Fruit fly (Drosophila melanogaster) whole organism, embryonic: Measurements from ENCODE around the gene phtm.

ENCODE experiments used
- Ada2b ChIP-seq: fragments of 200-800 bp; sonication (Bioruptor generic); IDR thresholded peaks from 2 replicates; pipeline ENCODE4 v1.3.6; 2022; ENCODE audit warnings: missing biosample characterization, missing genetic modification characterization
- Adf1 ChIP-seq: fragments of 200-800 bp; sonication (Bioruptor generic); IDR thresholded peaks from 2 replicates; pipeline ENCODE4 v1.3.6; 2022; ENCODE audit warnings: missing biosample characterization, missing genetic modification characterization
- B-H2 ChIP-seq: fragments of 200-800 bp; sonication (Bioruptor generic); optimal IDR thresholded peaks from 2 replicates; lab custom pipeline; 2018; ENCODE audit warnings: missing biosample characterization, mild to moderate bottlenecking, missing genetic modification characterization
- Blimp-1 ChIP-seq: fragments of 200-800 bp; sonication (Bioruptor generic); optimal IDR thresholded peaks from 3 replicates; lab custom pipeline; 2018; ENCODE audit warnings: missing biosample characterization, missing genetic modification characterization, mild to moderate bottlenecking, moderate library complexity, missing genetic modification reagents
- Bteb2 ChIP-seq: fragments of 200-800 bp; sonication (Bioruptor generic); optimal IDR thresholded peaks from 2 replicates; lab custom pipeline; 2016; ENCODE audit warnings: missing biosample characterization, missing genetic modification characterization
- CG17385 ChIP-seq: fragments of 200-800 bp; sonication (Bioruptor generic); optimal IDR thresholded peaks from 3 replicates; lab custom pipeline; 2018; ENCODE audit warnings: missing biosample characterization, mild to moderate bottlenecking, missing genetic modification characterization
- CG1832 ChIP-seq: fragments of 200-800 bp; sonication (Bioruptor generic); optimal IDR thresholded peaks from 2 replicates; lab custom pipeline; 2017; ENCODE audit warnings: missing biosample characterization, mild to moderate bottlenecking, missing genetic modification characterization, inconsistent platforms
- CG2120 ChIP-seq: fragments of 200-800 bp; sonication (Bioruptor generic); optimal IDR thresholded peaks from 3 replicates; lab custom pipeline; 2016; ENCODE audit warnings: missing biosample characterization, missing genetic modification characterization
- CG2875 ChIP-seq: fragments of 200-800 bp; sonication (Bioruptor generic); optimal IDR thresholded peaks from 2 replicates; lab custom pipeline; 2017; ENCODE audit warnings: missing biosample characterization, mild to moderate bottlenecking, missing genetic modification characterization, missing genetic modification reagents
- CG31441 ChIP-seq: fragments of 200-800 bp; sonication (Bioruptor generic); IDR thresholded peaks from 2 replicates; pipeline ENCODE4 v1.3.6; 2022; ENCODE audit warnings: missing biosample characterization, missing genetic modification characterization
- CG3407 ChIP-seq: fragments of 200-800 bp; sonication (Bioruptor generic); optimal IDR thresholded peaks from 2 replicates; lab custom pipeline; 2018; ENCODE audit warnings: missing biosample characterization, mild to moderate bottlenecking, missing genetic modification characterization
- CG34422 ChIP-seq: fragments of 200-800 bp; sonication (Bioruptor generic); IDR thresholded peaks from 3 replicates; pipeline ENCODE4 v1.3.6; 2022; ENCODE audit warnings: missing biosample characterization, missing genetic modification characterization
- CG4328 ChIP-seq: fragments of 200-800 bp; sonication (Bioruptor generic); optimal IDR thresholded peaks from 3 replicates; lab custom pipeline; 2017; ENCODE audit warnings: missing biosample characterization, missing genetic modification reagents, missing genetic modification characterization
- CG43689 ChIP-seq: fragments of 200-800 bp; sonication (Bioruptor generic); IDR thresholded peaks from 2 replicates; pipeline ENCODE4 v1.3.6; 2022; ENCODE audit warnings: missing biosample characterization, missing genetic modification characterization
- CG4730 ChIP-seq: fragments of 200-800 bp; sonication (Bioruptor generic); IDR thresholded peaks from 2 replicates; pipeline ENCODE4 v1.3.6; 2022; ENCODE audit warnings: missing biosample characterization, missing genetic modification characterization
- CG6654 ChIP-seq: fragments of 200-800 bp; sonication (Bioruptor generic); optimal IDR thresholded peaks from 2 replicates; lab custom pipeline; 2017; ENCODE audit warnings: missing biosample characterization, mild to moderate bottlenecking, missing genetic modification characterization
- CG7786 ChIP-seq: fragments of 200-800 bp; sonication (Bioruptor generic); optimal IDR thresholded peaks from 2 replicates; lab custom pipeline; 2016; ENCODE audit warnings: missing biosample characterization, missing genetic modification characterization
- CG7963 ChIP-seq: fragments of 200-800 bp; sonication (Bioruptor generic); IDR thresholded peaks from 3 replicates; pipeline ENCODE4 v1.3.6; 2022; ENCODE audit warnings: missing biosample characterization, missing genetic modification characterization; ENCODE audit not compliant: partially characterized antibody
- CG8478 ChIP-seq: fragments of >200 bp; optimal IDR thresholded peaks from 2 replicates; lab custom pipeline; 2018
- CG9609 ChIP-seq: fragments of 200-800 bp; sonication (Bioruptor generic); optimal IDR thresholded peaks from 3 replicates; lab custom pipeline; 2016; ENCODE audit warnings: missing biosample characterization, missing genetic modification characterization
- CG9932 ChIP-seq: fragments of 200-800 bp; sonication (Bioruptor generic); IDR thresholded peaks from 2 replicates; pipeline ENCODE4 v1.3.6; 2022; ENCODE audit warnings: missing biosample characterization, missing genetic modification characterization
- CHES-1-like ChIP-seq: fragments of 200-800 bp; sonication (Bioruptor generic); optimal IDR thresholded peaks from 2 replicates; lab custom pipeline; 2016; ENCODE audit warnings: missing biosample characterization, missing genetic modification characterization
- CoRest ChIP-seq: fragments of 200-800 bp; sonication (Bioruptor generic); optimal IDR thresholded peaks from 3 replicates; lab custom pipeline; 2018; ENCODE audit warnings: missing biosample characterization, mild to moderate bottlenecking, missing genetic modification characterization, moderate library complexity
- Doc2 ChIP-seq: fragments of 200-800 bp; sonication (Bioruptor generic); IDR thresholded peaks from 2 replicates; pipeline ENCODE4 v1.3.6; 2022; ENCODE audit warnings: missing biosample characterization, missing genetic modification characterization
- ERR ChIP-seq: fragments of 200-800 bp; sonication (Bioruptor generic); optimal IDR thresholded peaks from 2 replicates; lab custom pipeline; 2016; ENCODE audit warnings: missing biosample characterization, missing genetic modification characterization
- Ets65A ChIP-seq: fragments of 200-800 bp; sonication (Bioruptor generic); peaks from one replicate; lab custom pipeline; 2016; ENCODE audit warnings: missing biosample characterization, missing genetic modification characterization
- Lhr ChIP-seq: fragments of 200-800 bp; sonication (Bioruptor generic); optimal IDR thresholded peaks from 3 replicates; lab custom pipeline; 2017; ENCODE audit warnings: mild to moderate bottlenecking, missing biosample characterization, missing genetic modification reagents, missing genetic modification characterization
- Med ChIP-seq: fragments of 200-800 bp; sonication (Bioruptor generic); peaks from one replicate; lab custom pipeline; 2016; ENCODE audit warnings: missing biosample characterization, missing genetic modification characterization, mild to moderate bottlenecking, inconsistent platforms, moderate library complexity
- Myb ChIP-seq: fragments of 200-800 bp; sonication (Bioruptor generic); optimal IDR thresholded peaks from 2 replicates; lab custom pipeline; 2016; ENCODE audit warnings: missing biosample characterization, missing genetic modification characterization
- NC2β ChIP-seq: fragments of 200-800 bp; sonication (Bioruptor generic); optimal IDR thresholded peaks from 2 replicates; lab custom pipeline; 2016; ENCODE audit warnings: missing biosample characterization, missing genetic modification characterization
- Stat92E ChIP-seq, 3 experiments: fragments of >200 bp in 2 of 3; fragments of 200-800 bp in 1 of 3; sonication (Bioruptor generic) in 1 of 3; optimal IDR thresholded peaks; 2 replicates each; lab custom pipeline; 2017 to 2019; ENCODE audit warnings: missing biosample characterization in 3 of 3, missing genetic modification characterization in 3 of 3, mild to moderate bottlenecking in 1 of 3, moderate library complexity in 1 of 3
- ab ChIP-seq: fragments of 200-800 bp; sonication (Bioruptor generic); optimal IDR thresholded peaks from 2 replicates; lab custom pipeline; 2016; ENCODE audit warnings: missing biosample characterization, missing genetic modification characterization
- abd-A ChIP-seq: fragments of 200-800 bp; sonication (Bioruptor generic); optimal IDR thresholded peaks from 3 replicates; lab custom pipeline; 2019; ENCODE audit warnings: missing biosample characterization, mild to moderate bottlenecking, missing genetic modification characterization, moderate library complexity
- amos ChIP-seq: fragments of 200-800 bp; sonication (Bioruptor generic); IDR thresholded peaks from 2 replicates; pipeline ENCODE4 v1.3.6; 2022; ENCODE audit warnings: missing biosample characterization, missing genetic modification characterization; ENCODE audit not compliant: partially characterized antibody
- aop ChIP-seq: fragments of 200-800 bp; sonication (Bioruptor generic); IDR thresholded peaks from 2 replicates; pipeline ENCODE4 v1.3.6; 2022; ENCODE audit warnings: missing biosample characterization, missing genetic modification characterization
- cg ChIP-seq: fragments of 200-800 bp; sonication (Bioruptor generic); optimal IDR thresholded peaks from 3 replicates; lab custom pipeline; 2019; ENCODE audit warnings: missing biosample characterization, mild to moderate bottlenecking, missing genetic modification characterization, moderate library complexity
- danr ChIP-seq: fragments of 200-800 bp; sonication (Bioruptor generic); IDR thresholded peaks from 2 replicates; pipeline ENCODE4 v1.3.6; 2022; ENCODE audit warnings: missing biosample characterization, missing genetic modification characterization
- dm ChIP-seq: fragments of 200-800 bp; sonication (Bioruptor generic); optimal IDR thresholded peaks from 3 replicates; lab custom pipeline; 2016; ENCODE audit warnings: missing biosample characterization, missing genetic modification characterization
- ems ChIP-seq: fragments of 200-800 bp; sonication (Bioruptor generic); optimal IDR thresholded peaks from 3 replicates; lab custom pipeline; 2016; ENCODE audit warnings: missing biosample characterization, missing genetic modification characterization
- ind ChIP-seq: fragments of 200-800 bp; sonication (Bioruptor generic); optimal IDR thresholded peaks from 3 replicates; lab custom pipeline; 2016; ENCODE audit warnings: missing biosample characterization, missing genetic modification characterization
- kah ChIP-seq: fragments of 200-800 bp; sonication (Bioruptor generic); optimal IDR thresholded peaks from 2 replicates; lab custom pipeline; 2018; ENCODE audit warnings: missing biosample characterization, mild to moderate bottlenecking, missing genetic modification characterization
- pb ChIP-seq: fragments of 200-800 bp; sonication (Bioruptor generic); optimal IDR thresholded peaks from 3 replicates; lab custom pipeline; 2016; ENCODE audit warnings: missing biosample characterization, missing genetic modification characterization
- peb ChIP-seq: fragments of 200-800 bp; sonication (Bioruptor generic); IDR thresholded peaks from 2 replicates; pipeline ENCODE4 v1.3.6; 2022; ENCODE audit warnings: missing biosample characterization, missing genetic modification characterization
- pfk ChIP-seq: fragments of 200-800 bp; sonication (Bioruptor generic); optimal IDR thresholded peaks from 2 replicates; lab custom pipeline; 2018; ENCODE audit warnings: missing biosample characterization, mild to moderate bottlenecking, missing genetic modification characterization, moderate library complexity
- pho ChIP-seq: fragments of 200-800 bp; sonication (Bioruptor generic); optimal IDR thresholded peaks from 2 replicates; lab custom pipeline; 2016; ENCODE audit warnings: missing biosample characterization, missing genetic modification characterization
- pnt ChIP-seq: fragments of 200-800 bp; sonication (Bioruptor generic); optimal IDR thresholded peaks from 3 replicates; lab custom pipeline; 2016; ENCODE audit warnings: missing biosample characterization, missing genetic modification characterization
- rib ChIP-seq: fragments of 200-800 bp; sonication (Bioruptor generic); IDR thresholded peaks from 2 replicates; pipeline ENCODE4 v1.3.6; 2022; ENCODE audit warnings: missing biosample characterization, missing genetic modification characterization
- sens ChIP-seq: fragments of 200-800 bp; sonication (Bioruptor generic); peaks from one replicate; lab custom pipeline; 2016; ENCODE audit warnings: missing biosample characterization, missing genetic modification characterization
- sqz ChIP-seq: fragments of 200-800 bp; sonication (Bioruptor generic); optimal IDR thresholded peaks from 3 replicates; lab custom pipeline; 2018; ENCODE audit warnings: missing biosample characterization, mild to moderate bottlenecking, missing genetic modification characterization
- tin ChIP-seq: fragments of 200-800 bp; sonication (Bioruptor generic); optimal IDR thresholded peaks from 3 replicates; lab custom pipeline; 2016; ENCODE audit warnings: missing biosample characterization, missing genetic modification characterization

The phtm gene

dm6 chrX:18646855-18647699 lies 38.5 kb upstream of the phtm start, which contains the start of gene Rip11 (continued):
- TF ChIP-seq CoRest, result peak; percentile 12
- no peak; the same call in 1 of the 2 replicates for TF ChIP-seq Adf1
- peak; percentile 80 for TF ChIP-seq Med
- TF ChIP-seq rib (GFP tag; lab: Robert Waterston, UW), result 0 out of 2 replicates have a peak, but pooled peaks have one; percentile 13
- TF ChIP-seq Ada2b (GFP tag; lab: Robert Waterston, UW), result peak; percentile 39; the same call in 1 of the 2 replicates
- TF ChIP-seq kah (GFP tag; lab: Kevin White, UChicago), result peak; percentile 16
- TF ChIP-seq danr (GFP tag; lab: Robert Waterston, UW), result no peak
- TF ChIP-seq ERR, result no peak
- no peak for TF ChIP-seq CG43689
- peak; percentile 80 for TF ChIP-seq sens
- TF ChIP-seq CG4328 (GFP tag; lab: Kevin White, UChicago), result peak; percentile 50
- TF ChIP-seq CG31441 (GFP tag; lab: Robert Waterston, UW), result no peak
- peak; percentile 80 for TF ChIP-seq sqz (GFP tag; lab: Kevin White, UChicago)
- TF ChIP-seq dm (GFP tag; lab: Kevin White, UChicago), result peak; percentile 18
- peak; percentile 76 for TF ChIP-seq CG17385 (GFP tag; lab: Kevin White, UChicago)
- peak; percentile 62 for TF ChIP-seq CG1832 (GFP tag; lab: Kevin White, UChicago)
- no peak for TF ChIP-seq CG8478 (lab: Kevin White, UChicago)
- no peak for TF ChIP-seq CG3407 (GFP tag; lab: Kevin White, UChicago)
- TF ChIP-seq CG9609, result no peak
- no peak for TF ChIP-seq pfk
- TF ChIP-seq CG2120 (GFP tag; lab: Kevin White, UChicago), result peak; percentile 51
- no peak for TF ChIP-seq Stat92E (GFP tag; optimal IDR thresholded peaks at IDR 0.05; lab: Kevin White, UChicago)
- no peak for TF ChIP-seq B-H2
- TF ChIP-seq Myb (GFP tag; lab: Kevin White, UChicago), result peak; percentile 8
- no peak for TF ChIP-seq ems
- no peak for TF ChIP-seq abd-A (tag; lab: Kevin White, UChicago)
- TF ChIP-seq Doc2 (GFP tag; lab: Robert Waterston, UW), result no peak
- TF ChIP-seq CG7963 (GFP tag; lab: Robert Waterston, UW), result 0 out of 3 replicates have a peak, but pooled peaks have one; percentile 28
- TF ChIP-seq Blimp-1 (GFP tag; lab: Kevin White, UChicago), result peak; percentile 52
- no peak for TF ChIP-seq ind
- peak; percentile 24 for TF ChIP-seq pb (GFP tag; lab: Kevin White, UChicago)
- peak; percentile 27 for TF ChIP-seq CG7786 (GFP tag; lab: Kevin White, UChicago)
- TF ChIP-seq aop, result no peak
- peak; percentile 25 for TF ChIP-seq tin (GFP tag; lab: Kevin White, UChicago)
- TF ChIP-seq NC2β, result peak; percentile 0
- no peak for TF ChIP-seq CG6654
- peak; percentile 85 for TF ChIP-seq Ets65A
- TF ChIP-seq peb (GFP tag; lab: Robert Waterston, UW), result no peak
- peak; percentile 61 for TF ChIP-seq cg
- TF ChIP-seq Lhr (GFP tag; lab: Kevin White, UChicago), result no peak
- peak; percentile 0 for TF ChIP-seq pho (GFP tag; lab: Kevin White, UChicago)
- TF ChIP-seq ab (GFP tag; lab: Kevin White, UChicago), result no peak
- TF ChIP-seq CG2875 (GFP tag; lab: Kevin White, UChicago), result no peak
- no peak for TF ChIP-seq CG4730
- no peak; the same call in 2 of the 3 replicates for TF ChIP-seq CG34422 (GFP tag; lab: Robert Waterston, UW)
- peak; percentile 12 for TF ChIP-seq Bteb2 (GFP tag; lab: Kevin White, UChicago)
- TF ChIP-seq CHES-1-like, result peak; percentile 50
- no peak for TF ChIP-seq pnt
- TF ChIP-seq amos (GFP tag; lab: Robert Waterston, UW), result peak; percentile 63
- peak; percentile 67 for TF ChIP-seq CG9932
